Fruit fly (Drosophila melanogaster): ENCODE measurements around the gene nmd.

Gene nmd

DNA sequence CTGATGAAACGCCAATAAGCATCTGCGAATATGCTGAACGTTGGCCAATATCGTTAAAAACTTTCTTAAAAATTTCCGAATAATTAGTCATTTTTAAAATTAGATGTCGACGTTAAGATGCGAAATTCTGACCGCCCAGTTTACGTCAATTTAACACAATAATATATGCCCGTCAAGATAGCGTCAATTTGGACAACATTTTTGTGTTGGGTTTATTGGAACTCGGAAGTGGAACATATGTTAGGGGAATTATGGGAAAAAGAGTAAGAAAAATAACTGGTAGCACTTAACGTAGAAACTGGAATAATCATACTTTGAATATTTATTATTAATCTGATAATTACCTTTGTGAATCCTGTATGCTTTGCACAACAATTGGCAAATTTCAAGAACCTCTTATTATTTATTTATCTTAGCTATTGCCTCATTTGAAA is 48.0 kb downstream of the nmd start, which contains the start of gene CG5676 (continued):
- TF ChIP-seq CG2199 (GFP tag; IDR thresholded peaks at IDR 0.05) (no peak), gt (GFP tag; IDR thresholded peaks at IDR 0.05) (no peak), Meics (GFP tag; optimal IDR thresholded peaks at IDR 0.05) (no peak), onecut (GFP tag; IDR thresholded peaks at IDR 0.05) (no peak), CG9727 (GFP tag; optimal IDR thresholded peaks at IDR 0.05) (no peak), CG7357 (GFP tag; IDR thresholded peaks at IDR 0.05) (no peak), D19B (GFP tag; optimal IDR thresholded peaks at IDR 0.05) (no peak), hbn (GFP tag; IDR thresholded peaks at IDR 0.05; ENCODE audit: partially characterized antibody) (no peak), CG14014 (GFP tag; IDR thresholded peaks at IDR 0.05) (no peak)
